Worm (Caenorhabditis elegans): Measurements from ENCODE around the gene B0416.3.

DNA sequence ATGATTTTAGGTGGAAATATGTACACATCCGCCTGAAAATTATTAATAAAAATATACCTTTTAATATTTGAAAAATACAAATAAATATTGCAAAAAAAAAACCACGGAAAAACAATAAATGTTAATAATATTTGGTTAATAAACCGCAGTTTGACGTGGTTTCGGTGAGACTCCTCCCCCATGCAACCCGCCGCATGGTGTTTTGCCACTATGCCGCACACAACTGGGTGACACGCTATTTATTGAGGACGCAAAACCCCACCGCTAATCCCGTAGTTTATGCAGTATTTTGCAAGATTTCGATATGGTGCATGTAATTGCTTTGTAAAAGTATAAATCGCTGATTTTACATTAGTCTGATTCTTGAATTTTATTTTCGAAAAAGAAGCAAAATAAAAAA, 5.1 kb downstream of the B0416.3 start, which contains the start of gene gly-13:
- TF ChIP-seq elt-4 (tag; optimal IDR thresholded peaks at IDR 0.05) (no peak), rnt-1 (tag; optimal IDR thresholded peaks at IDR 0.05) (peak; percentile 62), mec-3 (tag; optimal IDR thresholded peaks at IDR 0.05; ENCODE audit: borderline replicate concordance) (no peak), odd-2 (tag; optimal IDR thresholded peaks at IDR 0.05) (peak; percentile 58), lin-11 (tag; optimal IDR thresholded peaks at IDR 0.05) (peak; percentile 46), pqm-1 (tag; optimal IDR thresholded peaks at IDR 0.05) (no peak), ceh-31 (tag; optimal IDR thresholded peaks at IDR 0.05) (peak; percentile 57), pros-1 (tag; optimal IDR thresholded peaks at IDR 0.05) (no peak), hlh-6 (tag; optimal IDR thresholded peaks at IDR 0.05) (no peak), ama-1 (optimal IDR thresholded peaks at IDR 0.05) (no peak), unc-86 (tag; optimal IDR thresholded peaks at IDR 0.05) (peak; percentile 60)
